Fruit fly (Drosophila melanogaster): ENCODE data around the gene Serinc.
A peak's percentile ranks its signal among the peaks of the same experiment; 100 is the strongest.

Gene Serinc

DNA sequence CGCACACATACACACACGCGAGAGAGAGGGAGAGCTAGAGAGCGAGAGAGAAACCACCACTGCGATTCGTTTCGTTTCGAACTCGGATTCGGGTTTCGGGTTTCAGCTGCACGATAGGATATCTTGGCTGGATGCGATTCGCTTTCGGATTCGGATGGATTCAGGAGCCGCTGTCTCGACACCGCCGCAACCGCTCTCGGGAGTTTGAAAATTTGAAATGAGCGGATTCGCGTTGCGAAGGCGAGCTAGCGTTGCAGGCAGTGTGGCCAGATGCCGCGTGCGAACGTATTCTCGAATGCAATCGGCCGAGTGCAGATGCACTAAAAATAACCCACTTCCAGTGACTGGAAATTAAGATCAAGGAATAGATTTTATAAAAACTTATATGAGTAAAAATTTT is 956 bp upstream of the Serinc start, which contains the start of gene fax (continued):
- TF ChIP-seq pfk (GFP tag; optimal IDR thresholded peaks at IDR 0.05): peak; percentile 12
- TF ChIP-seq CG12104 (GFP tag; optimal IDR thresholded peaks at IDR 0.05): no peak
- peak; percentile 59 for TF ChIP-seq CG31365 (tag; optimal IDR thresholded peaks at IDR 0.05)
- TF ChIP-seq pum (GFP tag; optimal IDR thresholded peaks at IDR 0.05): no peak
- no peak for TF ChIP-seq slp2 (GFP tag; optimal IDR thresholded peaks at IDR 0.05)
- no peak for TF ChIP-seq slou (GFP tag; optimal IDR thresholded peaks at IDR 0.05)
- TF ChIP-seq CG4424 (GFP tag; optimal IDR thresholded peaks at IDR 0.05): no peak
- TF ChIP-seq CG4854 (GFP tag; optimal IDR thresholded peaks at IDR 0.05): peak; percentile 9
- TF ChIP-seq psq (GFP tag; optimal IDR thresholded peaks at IDR 0.05): no peak
- TF ChIP-seq CG11398 (GFP tag; optimal IDR thresholded peaks at IDR 0.05): no peak
- TF ChIP-seq br (optimal IDR thresholded peaks at IDR 0.05): no peak
- no peak for TF ChIP-seq CG3847 (GFP tag; IDR thresholded peaks at IDR 0.05)
- TF ChIP-seq CG12391 (tag; optimal IDR thresholded peaks at IDR 0.05): peak; percentile 47
- no peak for TF ChIP-seq Scr (GFP tag; IDR thresholded peaks at IDR 0.05; ENCODE audit: partially characterized antibody)
- TF ChIP-seq Hr39 (optimal IDR thresholded peaks at IDR 0.05): no peak
- TF ChIP-seq Neu2 (GFP tag; optimal IDR thresholded peaks at IDR 0.05; ENCODE audit: borderline replicate concordance): no peak
- TF ChIP-seq Trl (optimal IDR thresholded peaks at IDR 0.05): peak; percentile 83 to 84
- TF ChIP-seq Trl (GFP tag; optimal IDR thresholded peaks at IDR 0.05): peak; percentile 17
- TF ChIP-seq dan (GFP tag; IDR thresholded peaks at IDR 0.05): no peak
- peak; percentile 47 for TF ChIP-seq Ets97D (GFP tag; optimal IDR thresholded peaks at IDR 0.05)
- peak; percentile 2 for TF ChIP-seq NfI (GFP tag; optimal IDR thresholded peaks at IDR 0.05)
- TF ChIP-seq sc (optimal IDR thresholded peaks at IDR 0.05): no peak
- TF ChIP-seq sc (GFP tag; optimal IDR thresholded peaks at IDR 0.05): no peak
- no peak for TF ChIP-seq sug (tag; optimal IDR thresholded peaks at IDR 0.05)
- no peak for TF ChIP-seq cwo (GFP tag; optimal IDR thresholded peaks at IDR 0.05)
- TF ChIP-seq Kr (GFP tag; optimal IDR thresholded peaks at IDR 0.05): peak; percentile 70
- no peak for TF ChIP-seq CG8089 (GFP tag; optimal IDR thresholded peaks at IDR 0.05)
- TF ChIP-seq CG17186 (GFP tag; optimal IDR thresholded peaks at IDR 0.05): peak; percentile 60
- TF ChIP-seq NK7.1 (GFP tag; optimal IDR thresholded peaks at IDR 0.05): no peak
- no peak for TF ChIP-seq CG2889 (GFP tag; IDR thresholded peaks at IDR 0.05)
- no peak for TF ChIP-seq CG3407 (GFP tag; optimal IDR thresholded peaks at IDR 0.05)
- no peak for TF ChIP-seq mld (GFP tag; IDR thresholded peaks at IDR 0.05; ENCODE audit: partially characterized antibody)
- no peak for TF ChIP-seq trh (GFP tag; optimal IDR thresholded peaks at IDR 0.05)
- peak in 1 of 2 experiments; percentile 5 for TF ChIP-seq chif (GFP tag; optimal IDR thresholded peaks at IDR 0.05)
- peak; percentile 14; the same call in 1 of the 3 replicates for TF ChIP-seq HLH4C (GFP tag; IDR thresholded peaks at IDR 0.05; ENCODE audit: partially characterized antibody)
- TF ChIP-seq kah (GFP tag; optimal IDR thresholded peaks at IDR 0.05): peak; percentile 10
- 0 out of 2 replicates have a peak, but pooled peaks have one; percentile 11 for TF ChIP-seq CG10959 (GFP tag; IDR thresholded peaks at IDR 0.05)
- no peak; the same call in 2 of the 3 replicates for TF ChIP-seq CG2199 (GFP tag; IDR thresholded peaks at IDR 0.05)
- peak; percentile 78 for TF ChIP-seq chm (GFP tag; IDR thresholded peaks at IDR 0.05)
- TF ChIP-seq CG3281 (GFP tag; optimal IDR thresholded peaks at IDR 0.05): no peak
- TF ChIP-seq CG6791 (GFP tag; IDR thresholded peaks at IDR 0.05; ENCODE audit: partially characterized antibody): peak; percentile 54; the same call in 1 of the 3 replicates
- 0 out of 2 replicates have a peak, but pooled peaks have one; percentile 9 for TF ChIP-seq CG11247 (GFP tag; IDR thresholded peaks at IDR 0.05)
- TF ChIP-seq CG9727 (GFP tag; optimal IDR thresholded peaks at IDR 0.05): peak; percentile 15
- no peak for TF ChIP-seq esg (GFP tag; conservative IDR thresholded peaks at IDR 0.05)
- no peak for TF ChIP-seq CG14441 (GFP tag; IDR thresholded peaks at IDR 0.05)
- peak; percentile 23 for TF ChIP-seq sd (tag; optimal IDR thresholded peaks at IDR 0.05)
- TF ChIP-seq trem (tag; optimal IDR thresholded peaks at IDR 0.05): peak; percentile 52
- no peak for TF ChIP-seq CG2129 (GFP tag; IDR thresholded peaks at IDR 0.05; ENCODE audit: partially characterized antibody)
- no peak for TF ChIP-seq D19B (GFP tag; optimal IDR thresholded peaks at IDR 0.05)
- no peak for TF ChIP-seq CkIIα-i1 (GFP tag; IDR thresholded peaks at IDR 0.05)
- no peak for TF ChIP-seq CG7372 (GFP tag; IDR thresholded peaks at IDR 0.05)
- TF ChIP-seq ac (GFP tag; optimal IDR thresholded peaks at IDR 0.05): peak; percentile 51
- no peak for TF ChIP-seq Rx (GFP tag; IDR thresholded peaks at IDR 0.05)

All from whole organism, embryonic.